Fruit fly (Drosophila melanogaster) whole organism, embryonic: ENCODE measurements around the gene CenB1A.

Source experiments
- Asciz ChIP-seq: fragments of 200-800 bp; sonication (Bioruptor generic); optimal IDR thresholded peaks from 2 replicates; lab custom pipeline; 2017; ENCODE audit warnings: missing biosample characterization, mild to moderate bottlenecking, missing genetic modification characterization, missing genetic modification reagents
- CG10366 ChIP-seq: fragments of 200-800 bp; sonication (Bioruptor generic); IDR thresholded peaks from 2 replicates; pipeline ENCODE4 v1.3.6; 2022; ENCODE audit warnings: missing biosample characterization, missing genetic modification characterization
- CG12391 ChIP-seq: fragments of 200-800 bp; sonication (Bioruptor generic); optimal IDR thresholded peaks from 3 replicates; lab custom pipeline; 2018; ENCODE audit warnings: missing biosample characterization, mild to moderate bottlenecking, missing genetic modification characterization, moderate library complexity
- CG8089 ChIP-seq: fragments of 200-800 bp; sonication (Bioruptor generic); optimal IDR thresholded peaks from 3 replicates; lab custom pipeline; 2016; ENCODE audit warnings: missing biosample characterization, missing genetic modification characterization
- Lpt ChIP-seq: fragments of >200 bp; optimal IDR thresholded peaks from 2 replicates; lab custom pipeline; 2018; ENCODE audit warnings: missing biosample characterization, missing genetic modification characterization
- cwo ChIP-seq: fragments of 200-800 bp; sonication (Bioruptor generic); optimal IDR thresholded peaks from 3 replicates; lab custom pipeline; 2017; ENCODE audit warnings: missing biosample characterization, missing genetic modification characterization, mild to moderate bottlenecking, moderate library complexity, missing genetic modification reagents
- disco-r ChIP-seq: fragments of 200-800 bp; sonication (Bioruptor generic); optimal IDR thresholded peaks from 2 replicates; lab custom pipeline; 2016; ENCODE audit warnings: missing biosample characterization, missing genetic modification characterization
- usp ChIP-seq: fragments of >200 bp; optimal IDR thresholded peaks from 2 replicates; lab custom pipeline; 2017; ENCODE audit warnings: missing biosample characterization, missing genetic modification characterization

- TF ChIP-seq Asciz (GFP tag; lab: Kevin White, UChicago) (no peak), Lpt (GFP tag; lab: Kevin White, UChicago) (no peak), CG10366 (GFP tag; lab: Robert Waterston, UW) (no peak), disco-r (GFP tag; lab: Kevin White, UChicago) (no peak), CG8089 (GFP tag; lab: Kevin White, UChicago) (no peak), cwo (no peak), usp (GFP tag; lab: Kevin White, UChicago) (no peak), CG12391 (tag; lab: Kevin White, UChicago) (no peak)
Observed at dm6 chr3R:23164134-23164533, 45.9 kb downstream of the CenB1A start.
